Fruit fly (Drosophila melanogaster): ENCODE data around the gene CG14563.

CG14563 gene

dm6 chr3L:21879344-21879743, 37.2 kb upstream of the CG14563 start:
- TF ChIP-seq ATbp (GFP tag; optimal IDR thresholded peaks at IDR 0.05) (no peak), CoRest (tag; optimal IDR thresholded peaks at IDR 0.05) (no peak), slp2 (GFP tag; optimal IDR thresholded peaks at IDR 0.05) (no peak), CG1233 (GFP tag; optimal IDR thresholded peaks at IDR 0.05) (no peak), Rfx (GFP tag; IDR thresholded peaks at IDR 0.05) (peak; percentile 63), h (optimal IDR thresholded peaks at IDR 0.05) (no peak), CG7556 (GFP tag; optimal IDR thresholded peaks at IDR 0.05) (no peak), her (GFP tag; optimal IDR thresholded peaks at IDR 0.05) (peak; percentile 59), tap (tag; optimal IDR thresholded peaks at IDR 0.05) (peak; percentile 43), CG9797 (GFP tag; optimal IDR thresholded peaks at IDR 0.05) (peak; percentile 84), CG4820 (GFP tag; optimal IDR thresholded peaks at IDR 0.05) (no peak), eve (GFP tag; optimal IDR thresholded peaks at IDR 0.05) (no peak), jumu (GFP tag; optimal IDR thresholded peaks at IDR 0.05) (peak; percentile 9), TFAM (GFP tag; optimal IDR thresholded peaks at IDR 0.05) (no peak), nerfin-1 (tag; optimal IDR thresholded peaks at IDR 0.05) (peak; percentile 63), NFAT (GFP tag; IDR thresholded peaks at IDR 0.05) (peak; percentile 40; the same call in 1 of the 2 replicates), Abd-B (GFP tag; optimal IDR thresholded peaks at IDR 0.05) (no peak), ssp (GFP tag; IDR thresholded peaks at IDR 0.05) (no peak), Med (GFP tag) (peak; percentile 90), NK7.1 (GFP tag; optimal IDR thresholded peaks at IDR 0.05) (no peak), CG6854 (GFP tag; optimal IDR thresholded peaks at IDR 0.05) (peak; percentile 10), CG10565 (GFP tag; optimal IDR thresholded peaks at IDR 0.05) (no peak), Hr3 (GFP tag; optimal IDR thresholded peaks at IDR 0.05) (no peak), CG17328 (GFP tag; IDR thresholded peaks at IDR 0.05) (peak; percentile 54), CG33213 (GFP tag; optimal IDR thresholded peaks at IDR 0.05) (peak; percentile 22), Eip74EF (GFP tag; optimal IDR thresholded peaks at IDR 0.05) (peak in 1 of 2 experiments; percentile 33), CG10209 (GFP tag; optimal IDR thresholded peaks at IDR 0.05) (no peak), lov (optimal IDR thresholded peaks at IDR 0.05) (no peak), lov (GFP tag; IDR thresholded peaks at IDR 0.05) (no peak; the same call in 2 of the 3 replicates), CG15011 (GFP tag; optimal IDR thresholded peaks at IDR 0.05) (no peak), CG2678 (tag; optimal IDR thresholded peaks at IDR 0.05) (peak; percentile 14), trem (tag; optimal IDR thresholded peaks at IDR 0.05) (peak; percentile 44), knrl (GFP tag; IDR thresholded peaks at IDR 0.05; ENCODE audit: partially characterized antibody) (peak; percentile 59; the same call in 1 of the 3 replicates), Dad (GFP tag; optimal IDR thresholded peaks at IDR 0.05) (peak; percentile 13), CG13287 (GFP tag; IDR thresholded peaks at IDR 0.05; ENCODE audit: partially characterized antibody) (peak; percentile 75), Ravus (GFP tag; IDR thresholded peaks at IDR 0.05) (no peak), Ets97D (GFP tag; optimal IDR thresholded peaks at IDR 0.05) (no peak), CG16813 (GFP tag; IDR thresholded peaks at IDR 0.05; ENCODE audit: partially characterized antibody) (peak; percentile 60; the same call in 2 of the 3 replicates), CG3065 (GFP tag; optimal IDR thresholded peaks at IDR 0.05) (no peak), Asciz (GFP tag; optimal IDR thresholded peaks at IDR 0.05) (no peak), PHDP (tag; optimal IDR thresholded peaks at IDR 0.05) (peak; percentile 2), odd (GFP tag; optimal IDR thresholded peaks at IDR 0.05) (peak; percentile 19), yki (optimal IDR thresholded peaks at IDR 0.05) (peak; percentile 15), Fer1 (GFP tag; optimal IDR thresholded peaks at IDR 0.05) (peak; percentile 52), sug (tag; optimal IDR thresholded peaks at IDR 0.05) (peak; percentile 16), CG11723 (GFP tag; optimal IDR thresholded peaks at IDR 0.05) (peak; percentile 29), CG14965 (GFP tag; optimal IDR thresholded peaks at IDR 0.05; ENCODE audit: borderline replicate concordance) (no peak), pb (GFP tag; optimal IDR thresholded peaks at IDR 0.05) (no peak), NC2α (GFP tag; optimal IDR thresholded peaks at IDR 0.05) (no peak), CG15073 (GFP tag; optimal IDR thresholded peaks at IDR 0.05) (no peak), Sox100B (GFP tag; optimal IDR thresholded peaks at IDR 0.05) (no peak), Mes4 (GFP tag; optimal IDR thresholded peaks at IDR 0.05) (no peak)

Data from whole organism, embryonic.